Worm (Caenorhabditis elegans): ENCODE measurements around the gene thn-2.

Gene thn-2

DNA sequence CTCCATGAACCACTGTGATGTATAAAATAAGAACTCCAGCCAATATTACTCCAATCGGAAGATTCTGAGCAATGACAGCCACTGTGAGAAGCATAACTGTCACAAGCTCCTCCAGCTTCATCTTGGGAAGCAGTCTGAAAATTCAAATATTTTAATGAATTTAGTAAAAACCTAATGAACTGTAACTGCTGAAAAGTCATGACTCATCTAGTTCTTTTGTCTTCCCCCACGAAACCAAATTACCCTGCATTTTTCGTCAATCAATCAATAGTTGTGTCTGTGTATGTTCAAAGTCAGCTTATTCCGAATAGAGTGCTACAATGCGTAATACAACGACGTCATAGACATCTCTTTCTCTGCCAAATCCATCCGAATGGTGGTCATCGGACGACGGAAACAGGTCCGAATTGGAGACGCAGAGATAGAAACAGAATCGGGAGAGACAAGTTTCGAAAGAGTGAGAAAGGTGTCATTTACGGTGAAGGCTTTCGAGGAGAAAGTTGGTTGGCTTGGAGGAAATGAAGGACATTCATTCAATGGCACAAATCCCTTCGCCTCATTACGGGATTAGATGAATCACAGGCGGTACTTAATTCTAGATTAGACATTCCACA is 13.8 kb downstream of the thn-2 start:
- no peak for TF ChIP-seq nhr-237 (tag; optimal IDR thresholded peaks at IDR 0.05)
- TF ChIP-seq ceh-82 (tag; optimal IDR thresholded peaks at IDR 0.05): no peak
- no peak for TF ChIP-seq nhr-76 (tag; optimal IDR thresholded peaks at IDR 0.05)
- TF ChIP-seq nhr-67 (tag; optimal IDR thresholded peaks at IDR 0.05): no peak
- peak; percentile 10 for TF ChIP-seq lsy-12 (tag; optimal IDR thresholded peaks at IDR 0.05)
- no peak for TF ChIP-seq daf-12 (tag; optimal IDR thresholded peaks at IDR 0.05)
- peak; percentile 90 for TF ChIP-seq nhr-23 (tag; optimal IDR thresholded peaks at IDR 0.05)
- TF ChIP-seq nhr-77 (tag; optimal IDR thresholded peaks at IDR 0.05): no peak
- TF ChIP-seq nhr-12 (tag; optimal IDR thresholded peaks at IDR 0.05): no peak
- TF ChIP-seq elt-1 (tag; optimal IDR thresholded peaks at IDR 0.05): no peak
- no peak for TF ChIP-seq R02D3.7 (tag; optimal IDR thresholded peaks at IDR 0.05)
- no peak for TF ChIP-seq mdl-1 (tag; optimal IDR thresholded peaks at IDR 0.05)
- TF ChIP-seq pqm-1 (tag; optimal IDR thresholded peaks at IDR 0.05): no peak
- no peak for TF ChIP-seq mml-1 (tag; optimal IDR thresholded peaks at IDR 0.05)
- TF ChIP-seq jun-1 (tag; optimal IDR thresholded peaks at IDR 0.05): peak; percentile 2
- peak; percentile 96 for TF ChIP-seq nhr-25 (tag; optimal IDR thresholded peaks at IDR 0.05)
- no peak for TF ChIP-seq fos-1 (tag; optimal IDR thresholded peaks at IDR 0.05)
- peak in 1 of 3 experiments; percentile 57 for TF ChIP-seq elt-3 (tag; optimal IDR thresholded peaks at IDR 0.05)
- no peak for TF ChIP-seq tbx-2 (tag; optimal IDR thresholded peaks at IDR 0.05)
- no peak for TF ChIP-seq pha-4 (tag; optimal IDR thresholded peaks at IDR 0.05)
- TF ChIP-seq fkh-2 (tag; optimal IDR thresholded peaks at IDR 0.05): no peak
- TF ChIP-seq ztf-4 (tag; optimal IDR thresholded peaks at IDR 0.05): no peak
- TF ChIP-seq nfya-1 (tag; optimal IDR thresholded peaks at IDR 0.05; ENCODE audit: insufficient read depth): peak; percentile 43
- no peak for TF ChIP-seq ceh-16 (tag; optimal IDR thresholded peaks at IDR 0.05)
- no peak for TF ChIP-seq aly-2 (tag; optimal IDR thresholded peaks at IDR 0.05)
- peak; percentile 48 for TF ChIP-seq ceh-28 (tag; optimal IDR thresholded peaks at IDR 0.05)
- peak; percentile 61 for TF ChIP-seq nhr-43 (tag; optimal IDR thresholded peaks at IDR 0.05; ENCODE audit: poor library complexity, severe bottlenecking)
- TF ChIP-seq snpc-4 (tag; optimal IDR thresholded peaks at IDR 0.05): no peak
- no peak for TF ChIP-seq ZK546.5 (tag; optimal IDR thresholded peaks at IDR 0.05)
- no peak for TF ChIP-seq ama-1 (optimal IDR thresholded peaks at IDR 0.05)
- peak; percentile 54 for TF ChIP-seq unc-62 (GFP tag; optimal IDR thresholded peaks at IDR 0.05)
- no peak for TF ChIP-seq fkh-10 (GFP tag; optimal IDR thresholded peaks at IDR 0.05)
- peak; percentile 2 for TF ChIP-seq lin-15B (tag; optimal IDR thresholded peaks at IDR 0.05)

DNA sequence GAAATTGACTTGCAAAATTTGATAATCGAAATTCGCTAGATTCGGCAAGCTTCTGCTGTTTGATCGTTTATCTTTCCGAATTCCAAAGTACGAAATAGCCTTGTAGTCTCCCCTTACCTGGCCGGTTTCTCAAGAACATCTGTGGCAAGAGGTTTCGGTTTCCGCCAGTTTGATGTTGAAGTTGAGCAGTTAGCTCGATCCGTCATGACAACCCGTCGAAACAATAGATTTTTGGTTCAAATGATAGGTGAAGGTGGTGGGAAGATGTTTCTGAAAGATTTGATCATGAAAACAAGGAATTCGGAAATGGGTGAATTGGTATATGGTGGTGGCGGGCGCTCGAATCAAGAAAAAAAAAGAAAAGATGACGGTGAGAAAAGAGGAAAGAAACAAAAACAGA is 15.5 kb downstream of the thn-2 start, which contains the start of gene acs-20:
Gene acs-20, minus strand, starts transcription at position 270 of the 400 bp plus-strand sequence.
- TF ChIP-seq nhr-23 (tag; optimal IDR thresholded peaks at IDR 0.05) (no peak), nhr-77 (tag; optimal IDR thresholded peaks at IDR 0.05) (no peak)

DNA sequence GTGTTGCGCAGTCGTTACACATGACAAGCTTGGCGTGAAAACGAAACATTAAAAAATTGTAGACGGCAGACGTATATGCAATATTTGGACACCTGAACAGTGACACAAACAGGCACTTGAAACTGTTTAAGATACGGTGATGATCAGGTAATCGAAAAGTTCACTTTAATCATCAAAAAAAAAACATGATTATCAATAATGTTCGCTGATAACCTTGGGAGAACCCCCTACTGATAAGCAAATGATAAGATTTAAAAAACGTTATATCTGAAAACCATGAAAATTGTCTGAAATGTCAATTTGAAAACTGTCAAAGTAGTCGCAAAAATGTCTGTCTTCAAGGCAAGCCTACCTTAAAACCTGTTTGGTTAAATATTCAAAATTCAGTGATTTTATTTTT is 17.0 kb downstream of the thn-2 start:
- TF ChIP-seq elt-3 (tag; optimal IDR thresholded peaks at IDR 0.05) (peak in 1 of 3 experiments; percentile 83), nhr-67 (tag; optimal IDR thresholded peaks at IDR 0.05) (no peak), nhr-25 (tag; optimal IDR thresholded peaks at IDR 0.05) (peak; percentile 44), pqm-1 (tag; optimal IDR thresholded peaks at IDR 0.05) (peak; percentile 19), nhr-28 (tag; optimal IDR thresholded peaks at IDR 0.05) (no peak), egl-5 (tag; optimal IDR thresholded peaks at IDR 0.05) (no peak), elt-2 (tag; optimal IDR thresholded peaks at IDR 0.05) (peak; percentile 85), elt-1 (tag; optimal IDR thresholded peaks at IDR 0.05) (no peak)

DNA sequence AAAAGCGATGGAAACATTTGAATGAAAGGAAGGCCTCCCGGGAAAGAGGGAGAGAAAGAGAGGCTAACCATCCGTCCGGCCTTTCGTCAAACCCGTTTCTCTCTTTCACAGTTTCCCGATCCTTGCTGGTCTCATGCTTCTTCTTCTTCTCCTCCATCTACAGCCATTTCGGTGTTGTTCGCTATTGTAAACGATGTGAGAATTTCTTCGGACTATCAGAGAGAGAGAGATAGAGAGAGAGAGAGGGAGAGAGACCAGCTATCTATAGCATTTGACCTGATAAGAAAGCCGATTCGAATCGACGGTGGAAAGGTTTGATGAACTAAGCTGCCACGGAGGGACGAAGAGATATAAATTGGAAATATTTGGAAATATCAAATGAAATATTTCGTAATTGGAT is 20.5 kb downstream of the thn-2 start:
- TF ChIP-seq unc-62 (GFP tag; optimal IDR thresholded peaks at IDR 0.05): no peak
- peak in 1 of 3 experiments; percentile 1 for TF ChIP-seq elt-3 (tag; optimal IDR thresholded peaks at IDR 0.05)
- no peak for TF ChIP-seq jun-1 (tag; optimal IDR thresholded peaks at IDR 0.05)
- TF ChIP-seq nhr-25 (tag; optimal IDR thresholded peaks at IDR 0.05): peak; percentile 68
- TF ChIP-seq ceh-9 (tag; optimal IDR thresholded peaks at IDR 0.05): no peak
- TF ChIP-seq nhr-23 (tag; optimal IDR thresholded peaks at IDR 0.05): peak; percentile 91
- TF ChIP-seq mdl-1 (tag; optimal IDR thresholded peaks at IDR 0.05): no peak
- TF ChIP-seq sea-2 (GFP tag; optimal IDR thresholded peaks at IDR 0.05): no peak
- TF ChIP-seq zag-1 (tag; optimal IDR thresholded peaks at IDR 0.05): no peak
- TF ChIP-seq nhr-11 (tag; optimal IDR thresholded peaks at IDR 0.05): no peak
- TF ChIP-seq nhr-43 (tag; optimal IDR thresholded peaks at IDR 0.05; ENCODE audit: poor library complexity, severe bottlenecking): peak; percentile 68
- no peak for TF ChIP-seq nhr-12 (tag; optimal IDR thresholded peaks at IDR 0.05)
- no peak for TF ChIP-seq daf-12 (tag; optimal IDR thresholded peaks at IDR 0.05)
- TF ChIP-seq nhr-67 (tag; optimal IDR thresholded peaks at IDR 0.05): no peak

All from whole organism, L3 larva.